Worm (Caenorhabditis elegans): ENCODE data around the gene C46F11.5.

The C46F11.5 gene

DNA sequence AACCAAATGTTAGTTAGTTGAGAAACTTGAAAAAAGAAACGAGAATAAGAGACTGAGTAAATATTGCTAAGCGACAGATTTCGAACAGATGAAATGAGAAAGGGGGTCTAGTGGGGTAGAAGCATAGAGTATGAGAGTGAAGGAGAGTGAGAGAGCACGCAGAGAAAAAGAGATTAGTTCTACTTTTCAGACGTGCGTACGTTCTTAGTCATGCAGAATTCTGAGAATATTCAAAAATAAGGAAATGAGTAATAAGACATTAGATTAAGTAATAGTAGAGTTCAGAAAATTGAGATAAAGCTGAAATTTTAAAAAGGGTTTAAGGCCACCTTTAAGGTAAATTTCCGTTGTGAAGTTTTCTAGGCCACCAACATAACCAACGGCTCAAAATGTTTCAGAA, 13.6 kb upstream of the C46F11.5 start:
- no peak for TF ChIP-seq unc-62 (GFP tag; optimal IDR thresholded peaks at IDR 0.05)

DNA sequence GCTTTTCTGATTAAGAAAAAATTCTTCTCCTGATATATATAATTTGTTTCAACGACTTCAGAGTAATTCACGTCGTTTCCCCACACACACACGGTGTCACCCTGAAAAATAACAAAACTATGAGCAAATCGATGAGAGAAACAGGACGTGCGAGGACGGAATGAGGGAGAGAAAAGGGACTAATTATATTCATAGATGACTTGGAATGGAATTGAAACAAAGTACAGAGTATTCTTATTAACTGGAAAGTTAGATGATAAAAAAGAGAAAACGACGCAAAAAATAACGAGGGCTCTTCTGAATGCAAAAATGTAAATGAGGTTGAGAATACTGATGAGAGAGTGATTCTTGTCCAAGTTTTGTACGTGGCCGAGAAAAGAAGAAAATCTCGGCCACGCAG, 12.9 kb upstream of the C46F11.5 start, which contains the start of gene C46F11.6:
Gene C46F11.6 (minus strand): TSS at position 101 of the 400 bp plus-strand sequence.
- TF ChIP-seq unc-62 (GFP tag; optimal IDR thresholded peaks at IDR 0.05): no peak

ce11 chrIII:3664224-3664623, 6.8 kb upstream of the C46F11.5 start, which contains the start of gene C46F11.4:
C46F11.4 (minus strand) TSS chrIII:3664304.
- TF ChIP-seq unc-62 (GFP tag; optimal IDR thresholded peaks at IDR 0.05): no peak

- TF ChIP-seq unc-62 (GFP tag; optimal IDR thresholded peaks at IDR 0.05): no peak
Observed at ce11 chrIII:3652964-3653363, 4.4 kb downstream of the C46F11.5 start.

- no peak for TF ChIP-seq unc-62 (GFP tag; optimal IDR thresholded peaks at IDR 0.05)
Observed at ce11 chrIII:3652427-3652826, 5.0 kb downstream of the C46F11.5 start.

ce11 chrIII:3650677-3651315, 6.6 kb downstream of the C46F11.5 start, which contains the start of the genes madf-8 and gsr-1:
madf-8 (minus strand) TSS chrIII:3650832.
gsr-1 (plus strand) TSS chrIII:3650907.
- TF ChIP-seq unc-62 (GFP tag; optimal IDR thresholded peaks at IDR 0.05): no peak

DNA sequence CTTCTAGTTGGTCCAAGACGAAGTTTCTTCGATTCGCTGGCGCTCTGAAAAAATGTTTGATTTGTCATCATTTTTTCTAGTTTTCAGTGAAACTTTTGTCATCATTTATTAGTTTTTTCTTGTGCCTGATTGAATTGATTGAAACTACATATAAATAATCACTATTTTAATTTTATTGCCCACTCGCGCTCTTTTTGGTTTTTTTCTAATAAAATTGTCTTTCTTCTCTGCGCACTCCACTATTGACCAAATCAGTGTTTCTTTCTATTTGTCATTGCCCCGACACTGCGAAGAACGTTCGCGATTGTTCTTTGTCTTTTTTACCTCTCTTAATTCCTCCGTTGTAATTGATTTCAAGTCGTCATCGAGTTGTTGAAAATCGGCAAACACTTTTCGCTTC, 7.1 kb downstream of the C46F11.5 start:
- no peak for TF ChIP-seq unc-62 (GFP tag; optimal IDR thresholded peaks at IDR 0.05)

DNA sequence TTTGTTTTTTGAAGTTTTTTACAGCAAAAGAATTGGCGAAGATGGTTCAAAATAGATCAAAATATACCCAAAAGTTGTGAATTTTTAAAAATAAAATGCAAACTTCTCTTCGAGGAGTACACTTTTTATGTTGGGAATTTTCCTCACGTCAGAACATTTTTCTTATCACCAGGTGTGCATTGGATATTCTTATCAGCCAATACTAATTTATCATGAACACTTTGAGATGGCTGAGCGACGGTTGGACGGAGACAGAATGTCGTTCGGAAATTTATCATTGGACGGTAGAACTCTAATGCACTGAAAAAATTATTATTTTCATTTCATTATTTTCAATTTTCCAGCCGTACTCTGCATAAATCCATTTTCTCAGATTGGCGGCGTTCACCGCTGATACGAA, 8.1 kb downstream of the C46F11.5 start:
- no peak for TF ChIP-seq unc-62 (GFP tag; optimal IDR thresholded peaks at IDR 0.05)

- no peak for TF ChIP-seq unc-62 (GFP tag; optimal IDR thresholded peaks at IDR 0.05)
Observed at ce11 chrIII:3644075-3644474, 13.3 kb downstream of the C46F11.5 start, which contains the start of gene unc-93. unc-93 (plus strand) TSS chrIII:3644375.

- TF ChIP-seq unc-62 (GFP tag; optimal IDR thresholded peaks at IDR 0.05): no peak
Observed at ce11 chrIII:3643602-3644001, 13.8 kb downstream of the C46F11.5 start.

DNA sequence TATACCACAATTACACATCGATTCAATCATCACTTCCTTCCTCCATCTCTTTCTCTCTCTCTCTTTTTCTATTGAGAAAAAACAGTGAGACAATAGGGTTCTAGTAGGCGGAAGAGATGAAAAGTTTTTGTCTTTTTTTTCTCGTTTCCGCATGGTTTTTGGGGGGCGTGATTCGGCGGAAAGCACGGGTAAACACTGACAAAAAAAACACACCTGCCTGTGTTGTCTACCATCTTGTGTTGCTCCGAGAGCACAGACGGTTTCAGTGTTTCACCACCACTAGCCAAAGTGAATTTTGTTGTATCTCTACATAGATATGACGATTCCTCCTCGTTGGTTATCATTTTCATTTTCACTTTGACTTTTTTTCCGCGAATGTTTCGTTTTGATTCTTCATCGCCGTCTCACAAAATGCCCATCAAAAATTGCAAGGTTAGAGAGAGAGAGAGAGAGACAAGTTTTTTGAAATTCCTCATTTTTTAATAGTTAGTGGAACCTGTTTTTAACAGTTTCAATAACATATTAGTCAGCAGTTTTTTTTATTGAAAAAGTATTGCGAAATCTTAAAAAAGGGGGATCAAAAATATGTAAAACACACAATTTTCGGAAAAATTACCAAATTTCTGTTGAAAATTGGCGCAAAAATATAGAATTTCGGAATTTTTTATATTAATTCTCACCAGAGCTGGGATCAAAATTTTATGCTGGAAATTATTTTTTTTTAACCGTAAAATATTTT, 20.0 kb downstream of the C46F11.5 start:
- no peak for TF ChIP-seq unc-62 (GFP tag; optimal IDR thresholded peaks at IDR 0.05)

DNA sequence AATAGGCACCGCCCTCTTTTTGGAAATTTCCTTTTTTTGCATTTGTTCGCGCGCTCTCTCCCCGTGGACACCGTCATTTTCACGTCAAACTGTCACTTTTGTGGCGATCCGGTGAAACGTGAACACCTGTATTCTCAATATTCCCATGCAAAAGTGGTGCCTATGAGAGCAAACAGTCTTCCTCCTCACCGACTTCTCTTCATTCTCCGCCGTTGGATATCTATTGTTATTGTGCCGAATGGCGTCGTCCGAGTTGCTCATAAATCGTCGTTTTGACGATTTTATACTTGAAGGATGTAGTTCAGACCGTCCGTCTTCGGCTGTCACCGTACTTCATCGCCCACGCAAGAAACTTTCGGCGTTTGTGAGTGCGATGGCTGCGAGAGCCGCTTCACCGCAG, 21.6 kb downstream of the C46F11.5 start, which contains the start of gene rilp-1:
Gene rilp-1 (plus strand): TSS at position 301 of the 400 bp plus-strand sequence.
- TF ChIP-seq unc-62 (GFP tag; optimal IDR thresholded peaks at IDR 0.05): no peak

DNA sequence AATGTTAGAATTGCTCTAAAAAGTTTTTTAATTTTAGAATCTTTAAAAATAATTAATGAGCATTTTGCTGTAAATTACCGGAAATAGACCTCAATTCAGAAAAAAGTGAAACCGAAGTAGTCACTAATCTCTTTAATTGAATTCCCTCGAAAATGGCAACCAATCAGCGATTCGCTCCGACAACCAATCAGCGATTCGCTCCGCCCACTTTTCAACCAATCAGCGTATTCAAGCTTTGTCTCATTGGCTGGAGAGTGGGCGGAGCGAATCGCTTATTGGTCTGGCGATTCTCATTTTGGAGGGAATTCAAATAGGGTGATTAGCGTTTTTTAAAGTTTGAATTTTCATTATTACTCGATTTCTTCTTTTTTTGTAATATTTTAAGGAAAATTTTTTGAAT, 22.5 kb downstream of the C46F11.5 start:
- TF ChIP-seq unc-62 (GFP tag; optimal IDR thresholded peaks at IDR 0.05): no peak

DNA sequence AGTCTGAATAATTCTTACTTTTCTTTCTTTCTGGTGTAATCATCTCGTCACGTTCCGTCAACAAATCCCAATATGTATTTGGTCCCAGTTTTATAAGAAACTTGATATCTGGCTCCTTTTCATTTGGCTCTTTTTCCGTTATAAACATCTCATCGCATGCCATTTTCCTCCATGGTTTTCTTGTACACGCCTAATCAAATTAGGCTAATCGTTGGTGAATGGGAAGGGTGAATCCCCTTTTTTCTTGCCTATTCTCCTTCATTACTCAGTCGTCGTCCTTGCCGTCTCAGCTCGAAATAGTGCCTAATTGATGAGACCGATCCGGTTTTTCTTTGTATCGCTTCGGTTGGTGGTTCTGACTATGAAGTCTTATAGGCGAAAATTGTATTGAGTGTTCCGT, 23.2 kb downstream of the C46F11.5 start:
- no peak for TF ChIP-seq unc-62 (GFP tag; optimal IDR thresholded peaks at IDR 0.05)

ce11 chrIII:3632379-3632778, 25.0 kb downstream of the C46F11.5 start:
- no peak for TF ChIP-seq unc-62 (GFP tag; optimal IDR thresholded peaks at IDR 0.05)

- TF ChIP-seq unc-62 (GFP tag; optimal IDR thresholded peaks at IDR 0.05): no peak
Observed at ce11 chrIII:3630337-3630736, 27.1 kb downstream of the C46F11.5 start, which contains the start of gene mrps-31. mrps-31 (minus strand) TSS chrIII:3630372.

DNA sequence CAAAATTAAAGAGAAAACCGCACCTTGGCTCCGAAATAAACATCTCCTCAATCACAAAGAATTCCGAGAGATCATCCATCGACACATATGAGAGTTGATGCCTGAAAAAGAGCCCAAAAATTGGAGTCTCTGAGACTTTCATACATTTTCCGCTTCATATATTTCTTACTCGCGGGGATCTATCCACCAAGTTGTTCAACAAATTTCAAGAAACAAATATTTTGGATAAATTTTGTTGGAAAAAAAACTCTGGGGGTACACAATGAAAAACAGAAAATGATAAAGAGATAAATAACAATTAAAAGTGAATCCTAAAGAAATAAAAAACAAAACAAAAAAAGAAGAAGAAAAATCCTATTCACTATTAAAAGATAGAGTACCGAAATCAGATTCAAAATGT, 30.4 kb downstream of the C46F11.5 start, which contains the start of gene sel-8:
Gene sel-8 (minus strand): TSS at position 101 of the 400 bp plus-strand sequence.
- no peak for TF ChIP-seq unc-62 (GFP tag; optimal IDR thresholded peaks at IDR 0.05)

Measured in whole organism, dauer.